Worm (Caenorhabditis elegans): ENCODE measurements around the gene W01B6.5.

ce11 chrIV:10080816-10081215 lies 4.8 kb downstream of the W01B6.5 start, which contains the start of gene W01B6.6:
- TF ChIP-seq ztf-4 (tag; optimal IDR thresholded peaks at IDR 0.05) (no peak), nhr-237 (tag; optimal IDR thresholded peaks at IDR 0.05) (no peak), unc-39 (tag; optimal IDR thresholded peaks at IDR 0.05) (no peak), fos-1 (tag; optimal IDR thresholded peaks at IDR 0.05) (no peak), sem-4 (tag; optimal IDR thresholded peaks at IDR 0.05) (no peak), lsy-2 (tag; optimal IDR thresholded peaks at IDR 0.05) (no peak), skn-1 (tag; optimal IDR thresholded peaks at IDR 0.05) (no peak), snpc-4 (tag; optimal IDR thresholded peaks at IDR 0.05) (no peak), nhr-10 (tag; optimal IDR thresholded peaks at IDR 0.05) (no peak), ZK546.5 (tag; optimal IDR thresholded peaks at IDR 0.05) (no peak), ztf-11 (tag; optimal IDR thresholded peaks at IDR 0.05) (no peak), elt-3 (tag; optimal IDR thresholded peaks at IDR 0.05) (no peak), nhr-21 (tag; optimal IDR thresholded peaks at IDR 0.05) (no peak)
